Worm (Caenorhabditis elegans) whole organism, L4 larva: Measurements from ENCODE around the gene lin-52.
A peak's percentile ranks its signal among the peaks of the same experiment; 100 is the strongest.

Experiments used
- F26F4.8 ChIP-seq: fragments of 200-800 bp; sonication (Bioruptor generic); conservative IDR thresholded peaks from 2 replicates; pipeline ENCODE4 v1.3.6; 2022; ENCODE audit warnings: missing genetic modification characterization, missing compliant biosample characterization
- aha-1 ChIP-seq: fragments of 150-350 bp; peaks from one replicate; lab custom pipeline; 2014; ENCODE audit warnings: missing biosample characterization, missing genetic modification characterization
- ceh-28 ChIP-seq: fragments of 150-350 bp; optimal IDR thresholded peaks from 2 replicates; lab custom pipeline; 2014; ENCODE audit warnings: missing biosample characterization, missing genetic modification reagents, missing genetic modification characterization
- ceh-62 ChIP-seq: sonication (generic microtip); optimal IDR thresholded peaks from 2 replicates; lab custom pipeline; 2017; ENCODE audit warnings: missing biosample characterization, missing genetic modification characterization
- ces-1 ChIP-seq: fragments of 150-350 bp; sonication (generic microtip); optimal IDR thresholded peaks from 4 replicates; lab custom pipeline; 2014; ENCODE audit warnings: missing biosample characterization, missing genetic modification reagents, missing genetic modification characterization
- ctbp-1 ChIP-seq: fragments of 200-800 bp; sonication (Bioruptor generic); IDR thresholded peaks from 2 replicates; pipeline ENCODE4 v1.3.6; 2022; ENCODE audit warnings: missing genetic modification reagents, missing genetic modification characterization, missing compliant biosample characterization
- daf-16 ChIP-seq, 3 experiments: sonication (generic microtip); optimal IDR thresholded peaks; 2 replicates each; lab custom pipeline; 2016 to 2017; ENCODE audit warnings: missing genetic modification characterization in 3 of 3, missing genetic modification reagents in 3 of 3, mild to moderate bottlenecking in 2 of 3, missing compliant biosample characterization in 2 of 3, missing biosample characterization in 1 of 3, moderate library complexity in 1 of 3
- dmd-6 ChIP-seq: fragments of 200-800 bp; sonication (Bioruptor generic); IDR thresholded peaks from 2 replicates; pipeline ENCODE4 v1.3.6; 2022; ENCODE audit warnings: missing genetic modification reagents, missing genetic modification characterization, missing compliant biosample characterization
- dve-1 ChIP-seq: sonication (generic microtip); optimal IDR thresholded peaks from 2 replicates; lab custom pipeline; 2017; ENCODE audit warnings: antibody characterized with exemption, mild to moderate bottlenecking, missing genetic modification characterization, missing compliant biosample characterization; ENCODE audit not compliant: insufficient read depth
- egl-43 ChIP-seq: fragments of 200-800 bp; sonication (Bioruptor generic); IDR thresholded peaks from 2 replicates; pipeline ENCODE4 v1.3.6; 2022; ENCODE audit warnings: missing genetic modification reagents, missing genetic modification characterization, missing compliant biosample characterization
- fkh-10 ChIP-seq: fragments of 150-350 bp; optimal IDR thresholded peaks from 2 replicates; lab custom pipeline; 2014; ENCODE audit warnings: missing biosample characterization, missing genetic modification reagents, missing genetic modification characterization
- gei-8 ChIP-seq: fragments of 200-800 bp; sonication (Bioruptor generic); optimal IDR thresholded peaks from 2 replicates; lab custom pipeline; 2018; ENCODE audit warnings: mild to moderate bottlenecking, missing genetic modification characterization, missing compliant biosample characterization
- hlh-11 ChIP-seq: fragments of 200-800 bp; sonication (Bioruptor generic); optimal IDR thresholded peaks from 2 replicates; lab custom pipeline; 2018; ENCODE audit warnings: mild to moderate bottlenecking, missing genetic modification characterization, missing compliant biosample characterization
- hlh-30 ChIP-seq: sonication (generic microtip); optimal IDR thresholded peaks from 2 replicates; lab custom pipeline; 2017; ENCODE audit warnings: antibody characterized with exemption, mild to moderate bottlenecking, missing genetic modification characterization, missing compliant biosample characterization; ENCODE audit not compliant: insufficient read depth
- hmg-1.1 ChIP-seq: fragments of 200-800 bp; sonication (Bioruptor generic); IDR thresholded peaks from 2 replicates; pipeline ENCODE4 v1.3.6; 2022; ENCODE audit warnings: missing genetic modification reagents, missing genetic modification characterization, missing compliant biosample characterization
- jun-1 ChIP-seq: fragments of 150-350 bp; optimal IDR thresholded peaks from 2 replicates; lab custom pipeline; 2014; ENCODE audit warnings: missing biosample characterization, missing genetic modification reagents, missing genetic modification characterization
- lim-7 ChIP-seq: fragments of 200-800 bp; sonication (Bioruptor generic); IDR thresholded peaks from 2 replicates; pipeline ENCODE4 v1.3.6; 2022; ENCODE audit warnings: missing genetic modification characterization, missing compliant biosample characterization
- lin-13 ChIP-seq: fragments of 150-350 bp; optimal IDR thresholded peaks from 2 replicates; lab custom pipeline; 2014; ENCODE audit warnings: missing biosample characterization, missing genetic modification reagents, missing genetic modification characterization
- lin-29 ChIP-seq: fragments of 200-800 bp; sonication (Bioruptor generic); IDR thresholded peaks from 2 replicates; pipeline ENCODE4 v1.3.6; 2022; ENCODE audit warnings: missing genetic modification reagents, missing genetic modification characterization, missing compliant biosample characterization
- lin-38 ChIP-seq: fragments of 200-800 bp; sonication (Bioruptor generic); IDR thresholded peaks from 2 replicates; pipeline ENCODE4 v1.3.6; 2022; ENCODE audit warnings: missing genetic modification reagents, missing genetic modification characterization, missing compliant biosample characterization
- lsy-2 ChIP-seq, 2 experiments: fragments of 150-350 bp in 1 of 2; sonication (generic microtip) in 1 of 2; optimal IDR thresholded peaks; 2 replicates each; lab custom pipeline; 2014 to 2017; ENCODE audit warnings: missing biosample characterization in 2 of 2, missing genetic modification characterization in 2 of 2
- mdt-29 ChIP-seq: fragments of 200-800 bp; sonication (Bioruptor generic); IDR thresholded peaks from 2 replicates; pipeline ENCODE4 v1.3.6; 2022; ENCODE audit warnings: missing genetic modification reagents, missing genetic modification characterization, missing compliant biosample characterization
- mep-1 ChIP-seq: fragments of 150-350 bp; sonication (generic microtip); optimal IDR thresholded peaks from 3 replicates; lab custom pipeline; 2014; ENCODE audit warnings: missing biosample characterization, missing genetic modification characterization
- mes-2 ChIP-seq: sonication (generic microtip); optimal IDR thresholded peaks from 2 replicates; lab custom pipeline; 2016; ENCODE audit warnings: missing genotype, mild to moderate bottlenecking, missing genetic modification characterization, missing compliant biosample characterization; ENCODE audit not compliant: poor library complexity, severe bottlenecking
- nhr-10 ChIP-seq: fragments of 150-350 bp; optimal IDR thresholded peaks from 2 replicates; lab custom pipeline; 2014; ENCODE audit warnings: missing biosample characterization, missing genetic modification characterization
- nhr-102 ChIP-seq: sonication (generic microtip); optimal IDR thresholded peaks from 2 replicates; lab custom pipeline; 2016; ENCODE audit warnings: mild to moderate bottlenecking, missing genetic modification characterization, moderate library complexity, missing compliant biosample characterization
- nhr-25 ChIP-seq: sonication (generic microtip); optimal IDR thresholded peaks from 2 replicates; lab custom pipeline; 2017; ENCODE audit warnings: missing genetic modification characterization, mild to moderate bottlenecking, missing compliant biosample characterization, antibody characterized with exemption, moderate library complexity, borderline replicate concordance; ENCODE audit not compliant: insufficient read depth
- nhr-28 ChIP-seq: fragments of 150-350 bp; optimal IDR thresholded peaks from 2 replicates; lab custom pipeline; 2014; ENCODE audit warnings: missing biosample characterization, missing genetic modification characterization
- nhr-41 ChIP-seq: fragments of 200-800 bp; sonication (Bioruptor generic); IDR thresholded peaks from 2 replicates; pipeline ENCODE4 v1.3.6; 2022; ENCODE audit warnings: missing genetic modification reagents, missing genetic modification characterization, missing compliant biosample characterization
- nhr-42 ChIP-seq: fragments of 200-800 bp; sonication (Bioruptor generic); IDR thresholded peaks from 2 replicates; pipeline ENCODE4 v1.3.6; 2022; ENCODE audit warnings: missing genetic modification characterization, missing compliant biosample characterization
- pqm-1 ChIP-seq: sonication (generic microtip); optimal IDR thresholded peaks from 2 replicates; lab custom pipeline; 2017; ENCODE audit warnings: missing biosample characterization, missing genetic modification characterization
- sdz-12 ChIP-seq: fragments of 200-800 bp; sonication (Bioruptor generic); optimal IDR thresholded peaks from 2 replicates; lab custom pipeline; 2018; ENCODE audit warnings: mild to moderate bottlenecking, missing genetic modification characterization, missing compliant biosample characterization
- set-16 ChIP-seq: fragments of 200-800 bp; sonication (Bioruptor generic); IDR thresholded peaks from 2 replicates; pipeline ENCODE4 v1.3.6; 2022; ENCODE audit warnings: missing genetic modification reagents, missing genetic modification characterization, missing compliant biosample characterization
- skn-1 ChIP-seq: fragments of 150-350 bp; optimal IDR thresholded peaks from 2 replicates; lab custom pipeline; 2014; ENCODE audit warnings: missing biosample characterization, missing genetic modification characterization
- snpc-4 ChIP-seq: fragments of 150-350 bp; optimal IDR thresholded peaks from 2 replicates; lab custom pipeline; 2014; ENCODE audit warnings: missing biosample characterization, missing genetic modification characterization
- unc-130 ChIP-seq: sonication (generic microtip); optimal IDR thresholded peaks from 2 replicates; lab custom pipeline; 2016; ENCODE audit warnings: missing genetic modification reagents, missing genetic modification characterization, missing compliant biosample characterization
- zfp-3 ChIP-seq: fragments of 200-800 bp; sonication (Bioruptor generic); conservative IDR thresholded peaks from 2 replicates; pipeline ENCODE4 v1.3.6; 2022; ENCODE audit warnings: missing genetic modification reagents, missing genetic modification characterization, missing compliant biosample characterization
- zip-11 ChIP-seq: fragments of 200-800 bp; sonication (Bioruptor generic); IDR thresholded peaks from 2 replicates; pipeline ENCODE4 v1.3.6; 2022; ENCODE audit warnings: missing genetic modification characterization, missing compliant biosample characterization

The lin-52 gene

DNA sequence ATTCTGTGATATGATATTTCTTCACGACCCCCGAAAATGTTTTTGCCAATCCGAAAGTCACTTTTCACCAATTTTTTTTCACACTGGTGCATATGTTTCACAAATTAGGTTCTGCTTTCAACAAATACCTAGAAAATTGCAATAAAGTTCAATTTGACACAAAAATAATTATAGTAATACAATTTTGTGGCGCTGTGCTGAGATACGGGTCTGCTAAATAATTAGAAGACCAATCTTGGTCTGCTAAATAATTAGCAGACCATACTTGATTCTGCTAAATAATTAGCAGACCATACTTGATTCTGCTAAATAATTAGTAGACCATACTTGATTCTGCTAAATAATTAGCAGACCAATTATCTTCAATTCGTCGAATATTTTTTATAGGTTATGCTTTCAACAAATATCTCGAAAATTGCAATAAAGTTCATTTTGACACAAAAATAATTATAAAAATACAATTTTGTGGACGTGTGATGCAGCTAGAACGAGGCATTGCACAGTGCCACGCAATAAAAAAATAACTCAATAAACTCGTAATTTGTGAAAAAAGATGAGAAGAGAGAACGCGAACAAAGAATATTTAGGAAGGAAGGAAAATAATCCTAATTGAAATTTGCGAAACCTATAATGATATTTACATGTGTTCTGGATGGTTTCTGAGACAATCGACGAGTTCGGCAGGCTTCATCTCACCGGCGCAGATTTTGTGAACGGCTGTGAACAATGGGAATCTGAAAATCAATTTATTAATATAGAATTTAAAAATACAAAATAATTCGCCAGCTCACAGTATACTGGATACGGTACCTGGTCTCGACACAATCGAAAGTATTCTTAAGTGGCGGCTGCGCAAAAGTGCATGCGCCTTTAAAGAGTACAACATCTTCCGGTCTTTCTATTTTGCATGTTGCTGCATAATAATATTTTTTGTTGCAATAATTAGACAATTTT, 29.4 kb upstream of the lin-52 start (continued):
- no peak for TF ChIP-seq ceh-28 (tag; lab: Kevin White, UChicago)
- TF ChIP-seq nhr-42, result no peak
- TF ChIP-seq sdz-12 (GFP tag; lab: Kevin White, UChicago), result no peak
- no peak for TF ChIP-seq unc-130 (GFP tag; lab: Kevin White, UChicago)
- TF ChIP-seq mdt-29 (GFP tag; lab: Robert Waterston, UW), result no peak
- no peak for TF ChIP-seq ctbp-1
- TF ChIP-seq fkh-10, result no peak
- no peak for TF ChIP-seq lsy-2 (tag; optimal IDR thresholded peaks at IDR 0.05; lab: Kevin White, UChicago)
- peak; percentile 59; the same call in 1 of the 2 replicates for TF ChIP-seq zfp-3
- TF ChIP-seq dve-1 (tag; lab: Kevin White, UChicago), result no peak
- TF ChIP-seq nhr-25, result no peak
- no peak for TF ChIP-seq skn-1 (tag; lab: Kevin White, UChicago)
- no peak for TF ChIP-seq set-16
- no peak for TF ChIP-seq hlh-11 (tag; lab: Kevin White, UChicago)
- TF ChIP-seq lin-38, result peak; percentile 13; the same call in 1 of the 2 replicates
- no peak for TF ChIP-seq jun-1 (tag; lab: Kevin White, UChicago)
- no peak for TF ChIP-seq nhr-102 (tag; lab: Kevin White, UChicago)
- no peak for TF ChIP-seq ces-1
- no peak for TF ChIP-seq F26F4.8 (GFP tag; lab: Robert Waterston, UW)
- TF ChIP-seq hmg-1.1, result no peak
- TF ChIP-seq snpc-4, result no peak

DNA sequence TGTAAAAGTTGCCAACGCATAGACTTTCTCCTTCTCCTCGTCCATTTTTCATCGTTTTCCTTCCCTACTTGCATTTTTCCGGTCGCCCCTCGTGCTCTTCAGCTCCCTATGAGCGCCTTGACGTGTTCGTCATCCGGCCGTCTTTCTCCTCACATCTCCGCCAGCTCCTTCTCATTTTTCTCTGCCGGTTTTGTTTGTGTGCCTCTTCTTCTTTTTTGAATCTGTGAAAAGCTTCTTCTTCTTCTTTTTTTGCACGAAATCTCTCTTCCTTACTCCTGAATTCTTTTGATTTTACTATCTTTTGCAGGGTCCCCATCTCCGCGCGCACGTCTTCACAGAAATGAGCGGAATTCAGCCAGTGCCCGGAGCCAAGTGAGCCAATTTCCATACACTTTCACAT, 27.0 kb upstream of the lin-52 start, which contains the start of gene K11H3.3:
TSS of gene K11H3.3 (plus strand) at position 308 of the 400 bp plus-strand sequence.
- TF ChIP-seq lin-13, result no peak
- TF ChIP-seq mes-2 (tag; lab: Kevin White, UChicago), result no peak
- TF ChIP-seq aha-1 (tag; lab: Kevin White, UChicago), result peak; percentile 54
- no peak for TF ChIP-seq lim-7 (GFP tag; lab: Robert Waterston, UW)
- TF ChIP-seq zip-11, result no peak
- TF ChIP-seq mep-1, result peak; percentile 8
- TF ChIP-seq hlh-30 (tag; lab: Kevin White, UChicago), result peak; percentile 13
- 0 out of 2 replicates have a peak, but pooled peaks have one; percentile 17 for TF ChIP-seq set-16

DNA sequence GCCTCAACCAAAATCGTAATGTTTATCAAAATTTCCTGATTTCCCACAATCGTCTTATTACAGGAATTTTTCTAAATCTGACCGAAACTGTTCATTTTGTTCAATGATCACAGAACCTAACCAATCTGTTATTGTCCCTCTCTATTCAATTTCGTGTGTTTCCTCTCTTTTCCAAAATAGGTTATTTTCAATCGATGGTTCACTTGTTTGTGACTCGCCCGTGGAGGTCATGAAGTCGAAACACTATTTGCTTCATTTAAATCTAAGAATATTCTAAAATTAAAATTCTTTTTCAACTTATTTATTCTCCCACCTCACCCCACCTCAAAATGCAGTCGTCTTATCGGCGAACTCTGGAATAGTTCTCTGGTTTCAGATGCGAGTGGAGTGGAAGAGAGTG, 26.3 kb upstream of the lin-52 start:
- TF ChIP-seq egl-43 (GFP tag; lab: Robert Waterston, UW) (no peak), gei-8 (GFP tag; lab: Kevin White, UChicago) (no peak), pqm-1 (tag; lab: Kevin White, UChicago) (no peak), nhr-10 (tag; lab: Kevin White, UChicago) (peak; percentile 10), aha-1 (tag; lab: Kevin White, UChicago) (no peak), nhr-41 (GFP tag; lab: Robert Waterston, UW) (no peak), nhr-28 (tag; lab: Kevin White, UChicago) (peak; percentile 51), lin-29 (GFP tag; lab: Robert Waterston, UW) (no peak), dmd-6 (GFP tag; lab: Robert Waterston, UW) (peak; percentile 39; the same call in 1 of the 2 replicates), hlh-11 (tag; lab: Kevin White, UChicago) (peak; percentile 18), jun-1 (tag; lab: Kevin White, UChicago) (no peak), ceh-62 (tag; lab: Kevin White, UChicago) (no peak), dve-1 (tag; lab: Kevin White, UChicago) (peak; percentile 8), daf-16 (GFP tag; optimal IDR thresholded peaks at IDR 0.05; lab: Kevin White, UChicago) (no peak), daf-16 (tag; optimal IDR thresholded peaks at IDR 0.05; lab: Kevin White, UChicago) (peak; percentile 62), nhr-25 (no peak)
